Fruit fly (Drosophila melanogaster) whole organism, prepupa: ENCODE measurements around the gene CG42655.

Experiments
- Blimp-1 ChIP-seq: fragments of 200-800 bp; sonication (Bioruptor generic); optimal IDR thresholded peaks from 3 replicates; lab custom pipeline; 2017; ENCODE audit warnings: missing biosample characterization, missing genetic modification characterization, mild to moderate bottlenecking, moderate library complexity, missing genetic modification reagents
- CG10631 ChIP-seq: fragments of 200-800 bp; sonication (Bioruptor generic); optimal IDR thresholded peaks from 2 replicates; lab custom pipeline; 2016; ENCODE audit warnings: missing biosample characterization, missing genetic modification characterization
- CG10669 ChIP-seq: fragments of 200-800 bp; sonication (Bioruptor generic); optimal IDR thresholded peaks from 3 replicates; lab custom pipeline; 2018; ENCODE audit warnings: missing biosample characterization, mild to moderate bottlenecking, missing genetic modification characterization, moderate library complexity
- CG11294 ChIP-seq: fragments of 200-800 bp; sonication (Bioruptor generic); IDR thresholded peaks from 2 replicates; pipeline ENCODE4 v1.3.6; 2022; ENCODE audit warnings: missing biosample characterization, missing genetic modification characterization
- CG15336 ChIP-seq: fragments of 200-800 bp; sonication (Bioruptor generic); IDR thresholded peaks from 2 replicates; pipeline ENCODE4 v1.3.6; 2022; ENCODE audit warnings: missing biosample characterization, missing genetic modification characterization
- CG3032 ChIP-seq: fragments of 200-800 bp; optimal IDR thresholded peaks from 2 replicates; lab custom pipeline; 2019; ENCODE audit warnings: missing biosample characterization, mild to moderate bottlenecking, missing genetic modification characterization, moderate library complexity
- CG32006 ChIP-seq: fragments of 200-800 bp; sonication (Bioruptor generic); optimal IDR thresholded peaks from 3 replicates; lab custom pipeline; 2017; ENCODE audit warnings: missing biosample characterization, mild to moderate bottlenecking, missing genetic modification characterization
- CG34406 ChIP-seq: fragments of 200-800 bp; sonication (Bioruptor generic); optimal IDR thresholded peaks from 3 replicates; lab custom pipeline; 2016; ENCODE audit warnings: missing biosample characterization, missing genetic modification characterization
- CG4318 ChIP-seq: fragments of 200-800 bp; sonication (Bioruptor generic); optimal IDR thresholded peaks from 3 replicates; lab custom pipeline; 2017; ENCODE audit warnings: missing biosample characterization, mild to moderate bottlenecking, missing genetic modification characterization
- CG6163 ChIP-seq: fragments of 200-800 bp; sonication (Bioruptor generic); IDR thresholded peaks from 3 replicates; pipeline ENCODE4 v1.3.6; 2022; ENCODE audit warnings: missing biosample characterization, missing genetic modification characterization
- CG6276 ChIP-seq: fragments of 200-800 bp; sonication (Bioruptor generic); optimal IDR thresholded peaks from 2 replicates; lab custom pipeline; 2017; ENCODE audit warnings: missing biosample characterization, mild to moderate bottlenecking, missing genetic modification characterization
- CG6792 ChIP-seq: fragments of 200-800 bp; sonication (Bioruptor generic); optimal IDR thresholded peaks from 3 replicates; lab custom pipeline; 2016; ENCODE audit warnings: missing biosample characterization, missing genetic modification characterization
- CG6808 ChIP-seq: fragments of 200-800 bp; sonication (Bioruptor generic); optimal IDR thresholded peaks from 3 replicates; lab custom pipeline; 2017; ENCODE audit warnings: missing biosample characterization, missing genetic modification characterization, mild to moderate bottlenecking, moderate library complexity, missing genetic modification reagents
- CG6854 ChIP-seq: fragments of 200-800 bp; sonication (Bioruptor generic); optimal IDR thresholded peaks from 2 replicates; lab custom pipeline; 2017; ENCODE audit warnings: missing biosample characterization, mild to moderate bottlenecking, missing genetic modification characterization
- CG7368 ChIP-seq: fragments of 200-800 bp; sonication (Bioruptor generic); optimal IDR thresholded peaks from 3 replicates; lab custom pipeline; 2016; ENCODE audit warnings: missing biosample characterization, missing genetic modification characterization
- CG8119 ChIP-seq: fragments of 200-800 bp; sonication (Bioruptor generic); IDR thresholded peaks from 3 replicates; pipeline ENCODE4 v1.3.6; 2022; ENCODE audit warnings: missing biosample characterization, missing genetic modification characterization
- CG8319 ChIP-seq: fragments of 200-800 bp; sonication (Bioruptor generic); optimal IDR thresholded peaks from 3 replicates; lab custom pipeline; 2016; ENCODE audit warnings: missing biosample characterization, missing genetic modification characterization
- Eip78C ChIP-seq: fragments of 200-800 bp; sonication (Bioruptor generic); peaks from one replicate; lab custom pipeline; 2016; ENCODE audit warnings: missing biosample characterization, missing genetic modification characterization
- Eip93F ChIP-seq: fragments of 200-800 bp; sonication (Bioruptor generic); optimal IDR thresholded peaks from 2 replicates; lab custom pipeline; 2016; ENCODE audit warnings: missing biosample characterization, mild to moderate bottlenecking, missing genetic modification characterization
- Ets21C ChIP-seq: fragments of 200-800 bp; sonication (Bioruptor generic); optimal IDR thresholded peaks from 3 replicates; lab custom pipeline; 2016; ENCODE audit warnings: missing biosample characterization, missing genetic modification characterization
- Ets96B ChIP-seq: fragments of 200-800 bp; optimal IDR thresholded peaks from 2 replicates; lab custom pipeline; 2019; ENCODE audit warnings: missing biosample characterization, mild to moderate bottlenecking, missing genetic modification characterization, moderate library complexity
- Hr38 ChIP-seq: sonication (Bioruptor generic); optimal IDR thresholded peaks from 2 replicates; lab custom pipeline; 2016; ENCODE audit warnings: missing biosample characterization, missing genetic modification characterization
- Hr39 ChIP-seq: fragments of 200-800 bp; sonication (Bioruptor generic); optimal IDR thresholded peaks from 2 replicates; lab custom pipeline; 2016; ENCODE audit warnings: missing biosample characterization, missing genetic modification characterization
- Lpt ChIP-seq: fragments of 200-800 bp; sonication (Bioruptor generic); optimal IDR thresholded peaks from 3 replicates; lab custom pipeline; 2016; ENCODE audit warnings: missing biosample characterization, missing genetic modification characterization
- Met ChIP-seq: fragments of 200-800 bp; sonication (Bioruptor generic); optimal IDR thresholded peaks from 3 replicates; lab custom pipeline; 2016; ENCODE audit warnings: missing biosample characterization, missing genetic modification characterization
- OdsH ChIP-seq: fragments of 200-800 bp; sonication (Bioruptor generic); optimal IDR thresholded peaks from 3 replicates; lab custom pipeline; 2016; ENCODE audit warnings: missing biosample characterization, missing genetic modification characterization
- Smox ChIP-seq: fragments of 200-800 bp; sonication (Bioruptor generic); optimal IDR thresholded peaks from 3 replicates; lab custom pipeline; 2016; ENCODE audit warnings: missing biosample characterization, missing genetic modification characterization
- Sox102F ChIP-seq: fragments of 200-800 bp; sonication (Bioruptor generic); optimal IDR thresholded peaks from 2 replicates; lab custom pipeline; 2016; ENCODE audit warnings: missing biosample characterization, mild to moderate bottlenecking, missing genetic modification characterization
- Sox14 ChIP-seq: fragments of 200-800 bp; sonication (Bioruptor generic); optimal IDR thresholded peaks from 3 replicates; lab custom pipeline; 2016; ENCODE audit warnings: missing biosample characterization, missing genetic modification characterization
- Sox15 ChIP-seq: fragments of 200-800 bp; sonication (Bioruptor generic); optimal IDR thresholded peaks from 3 replicates; lab custom pipeline; 2016; ENCODE audit warnings: missing biosample characterization, missing genetic modification characterization
- achi ChIP-seq: fragments of 200-800 bp; sonication (Bioruptor generic); optimal IDR thresholded peaks from 3 replicates; lab custom pipeline; 2016; ENCODE audit warnings: missing biosample characterization, missing genetic modification characterization
- dac ChIP-seq: fragments of 200-800 bp; sonication (Bioruptor generic); optimal IDR thresholded peaks from 2 replicates; lab custom pipeline; 2017; ENCODE audit warnings: missing biosample characterization, mild to moderate bottlenecking, missing genetic modification characterization
- dsx ChIP-seq: fragments of 200-800 bp; optimal IDR thresholded peaks from 3 replicates; lab custom pipeline; 2019; ENCODE audit warnings: missing biosample characterization, mild to moderate bottlenecking, missing genetic modification characterization, moderate library complexity; ENCODE audit not compliant: poor library complexity, severe bottlenecking
- esn ChIP-seq: fragments of 200-800 bp; sonication (Bioruptor generic); optimal IDR thresholded peaks from 2 replicates; lab custom pipeline; 2016; ENCODE audit warnings: missing biosample characterization, mild to moderate bottlenecking, missing genetic modification characterization, moderate library complexity
- fd59A ChIP-seq: fragments of 200-800 bp; sonication (Bioruptor generic); optimal IDR thresholded peaks from 2 replicates; lab custom pipeline; 2017; ENCODE audit warnings: missing biosample characterization, mild to moderate bottlenecking, missing genetic modification characterization, missing genetic modification reagents
- fkh ChIP-seq: fragments of 200-800 bp; sonication (Bioruptor generic); optimal IDR thresholded peaks from 3 replicates; lab custom pipeline; 2017; ENCODE audit warnings: missing biosample characterization, mild to moderate bottlenecking, missing genetic modification characterization, moderate library complexity
- net ChIP-seq: fragments of 200-800 bp; sonication (Bioruptor generic); optimal IDR thresholded peaks from 3 replicates; lab custom pipeline; 2016; ENCODE audit warnings: missing biosample characterization, missing genetic modification characterization
- salr ChIP-seq, 2 experiments: fragments of 200-800 bp; sonication (Bioruptor generic); optimal IDR thresholded peaks; 3 replicates each; lab custom pipeline; 2016 to 2018; ENCODE audit warnings: missing biosample characterization in 2 of 2, missing genetic modification characterization in 2 of 2, mild to moderate bottlenecking in 1 of 2
- ss ChIP-seq, 2 experiments: fragments of 200-800 bp; sonication (Bioruptor generic); optimal IDR thresholded peaks; 2 replicates in 1 of 2; 3 replicates in 1 of 2; lab custom pipeline; 2017 to 2018; ENCODE audit warnings: mild to moderate bottlenecking in 2 of 2, missing biosample characterization in 2 of 2, missing genetic modification characterization in 2 of 2, moderate library complexity in 1 of 2
- svp ChIP-seq: fragments of 200-800 bp; sonication (Bioruptor generic); peaks from one replicate; lab custom pipeline; 2016; ENCODE audit warnings: missing biosample characterization, missing genetic modification characterization
- topi ChIP-seq: fragments of 200-800 bp; sonication (Bioruptor generic); optimal IDR thresholded peaks from 3 replicates; lab custom pipeline; 2016; ENCODE audit warnings: missing biosample characterization, missing genetic modification characterization
- vri ChIP-seq: fragments of 200-800 bp; sonication (Bioruptor generic); optimal IDR thresholded peaks from 3 replicates; lab custom pipeline; 2016; ENCODE audit warnings: missing biosample characterization, mild to moderate bottlenecking, missing genetic modification characterization

CG42655 gene

dm6 chr3L:19951035-19951434, 2.5 kb downstream of the CG42655 start, which contains the start of gene CG32219:
TSS of gene CG32219 (minus strand) at chr3L:19951135.
- TF ChIP-seq Lpt (GFP tag; lab: Kevin White, UChicago) (no peak), Hr38 (no peak), fd59A (GFP tag; lab: Kevin White, UChicago) (no peak), Met (no peak), CG6276 (GFP tag; lab: Kevin White, UChicago) (no peak), ss (GFP tag; optimal IDR thresholded peaks at IDR 0.05; lab: Kevin White, UChicago) (no peak), Smox (no peak), CG10669 (no peak), achi (no peak)

dm6 chr3L:19945469-19945868, 8.0 kb downstream of the CG42655 start:
- TF ChIP-seq vri (GFP tag; lab: Kevin White, UChicago) (peak; percentile 39), Sox14 (no peak), svp (peak; percentile 64)
- TF ChIP-seq, all 60 proteins: peak for 2

dm6 chr3L:19941162-19941561, 12.3 kb downstream of the CG42655 start:
- TF ChIP-seq CG8119 (GFP tag; lab: Robert Waterston, UW) (no peak), Met (no peak), Eip93F (GFP tag; lab: Kevin White, UChicago) (no peak), CG6163 (GFP tag; lab: Robert Waterston, UW) (no peak), CG6808 (GFP tag; lab: Kevin White, UChicago) (no peak), dsx (GFP tag; lab: Kevin White, UChicago) (no peak), CG3032 (tag; lab: Kevin White, UChicago) (no peak), Sox15 (GFP tag; lab: Kevin White, UChicago) (no peak), CG6276 (GFP tag; lab: Kevin White, UChicago) (no peak), Sox102F (GFP tag; lab: Kevin White, UChicago) (no peak), Ets96B (tag; lab: Kevin White, UChicago) (no peak), CG32006 (GFP tag; lab: Kevin White, UChicago) (no peak)

dm6 chr3L:19940349-19940748, 13.2 kb downstream of the CG42655 start:
- TF ChIP-seq Sox15 (GFP tag; lab: Kevin White, UChicago) (no peak), achi (no peak), CG32006 (GFP tag; lab: Kevin White, UChicago) (no peak), Ets21C (GFP tag; lab: Kevin White, UChicago) (no peak), CG6808 (GFP tag; lab: Kevin White, UChicago) (no peak), Blimp-1 (GFP tag; lab: Kevin White, UChicago) (no peak), CG6854 (no peak), CG4318 (no peak), salr (GFP tag; optimal IDR thresholded peaks at IDR 0.05; lab: Kevin White, UChicago) (no peak), CG34406 (no peak), CG6792 (GFP tag; lab: Kevin White, UChicago) (no peak), Smox (no peak), CG11294 (GFP tag; lab: Robert Waterston, UW) (no peak), ss (GFP tag; optimal IDR thresholded peaks at IDR 0.05; lab: Kevin White, UChicago) (no peak), svp (no peak), Sox102F (GFP tag; lab: Kevin White, UChicago) (no peak), CG10631 (GFP tag; lab: Kevin White, UChicago) (no peak), esn (GFP tag; lab: Kevin White, UChicago) (no peak), Eip93F (GFP tag; lab: Kevin White, UChicago) (no peak)

- TF ChIP-seq CG8319 (GFP tag; lab: Kevin White, UChicago) = no peak
- peak; percentile 40 for TF ChIP-seq Eip78C (GFP tag; lab: Kevin White, UChicago)
- TF ChIP-seq CG7368 (GFP tag; lab: Kevin White, UChicago) = no peak
- 0 out of 2 replicates have a peak, but pooled peaks have one; percentile 24 for TF ChIP-seq CG15336 (GFP tag; lab: Robert Waterston, UW)
- TF ChIP-seq Hr39 (GFP tag; lab: Kevin White, UChicago) = peak; percentile 54
- no peak for TF ChIP-seq dac (GFP tag; lab: Kevin White, UChicago)
- no peak for TF ChIP-seq Ets21C (GFP tag; lab: Kevin White, UChicago)
- no peak for TF ChIP-seq OdsH (GFP tag; lab: Kevin White, UChicago)
- TF ChIP-seq esn (GFP tag; lab: Kevin White, UChicago) = no peak
- peak; percentile 13 for TF ChIP-seq fkh (GFP tag; lab: Kevin White, UChicago)
- no peak for TF ChIP-seq topi (GFP tag; lab: Kevin White, UChicago)
- peak; percentile 27 for TF ChIP-seq vri (GFP tag; lab: Kevin White, UChicago)
- TF ChIP-seq Hr38 = no peak
- TF ChIP-seq Smox = no peak
- TF ChIP-seq net (GFP tag; lab: Kevin White, UChicago) = no peak
- TF ChIP-seq, all 60 proteins: peak for 5
Measured at dm6 chr3L:19939024-19939423, 14.5 kb downstream of the CG42655 start, which contains the start of gene Ac76E. TSS of gene Ac76E (plus strand) at chr3L:19939287.
